Worm (Caenorhabditis elegans): ENCODE data around the gene B0034.4.
"Not testable (repeated sequence)": the region's sequence is repeated elsewhere in the genome, so short reads cannot be mapped to it uniquely, and the experiment has no call there.

The B0034.4 gene

ce11 chrII:5969303-5969702 is at the start of gene B0034.4:
TSS of gene B0034.4 (minus strand) at chrII:5969531.
- no peak for TF ChIP-seq ets-7 (tag; optimal IDR thresholded peaks at IDR 0.05)
- no peak for TF ChIP-seq tbx-37 (GFP tag; conservative IDR thresholded peaks at IDR 0.05)
- TF ChIP-seq flt-1 (GFP tag; IDR thresholded peaks at IDR 0.05) = no peak
- no peak for TF ChIP-seq F13C5.2 (tag; optimal IDR thresholded peaks at IDR 0.05)
- TF ChIP-seq ceh-13 (GFP tag; optimal IDR thresholded peaks at IDR 0.05) = no peak
- TF ChIP-seq B0310.2 (tag; optimal IDR thresholded peaks at IDR 0.05) = no peak
- TF ChIP-seq ama-1 (optimal IDR thresholded peaks at IDR 0.05) = no peak
- TF ChIP-seq tra-4 (tag; optimal IDR thresholded peaks at IDR 0.05) = no peak
- TF ChIP-seq hmbx-1 (tag; optimal IDR thresholded peaks at IDR 0.05) = no peak
- TF ChIP-seq aly-1 (tag; optimal IDR thresholded peaks at IDR 0.05) = no peak
- TF ChIP-seq pes-1 (GFP tag; IDR thresholded peaks at IDR 0.05) = no peak
- no peak for TF ChIP-seq hnd-1 (tag; optimal IDR thresholded peaks at IDR 0.05)
- no peak for TF ChIP-seq tbx-11 (GFP tag; IDR thresholded peaks at IDR 0.05)
- TF ChIP-seq sea-1 (GFP tag; conservative IDR thresholded peaks at IDR 0.05) = no peak
- TF ChIP-seq hmg-4 (GFP tag; optimal IDR thresholded peaks at IDR 0.05) = no peak
- no peak for TF ChIP-seq scrt-1 (GFP tag; IDR thresholded peaks at IDR 0.05)
- no peak for TF ChIP-seq ceh-36 (tag; optimal IDR thresholded peaks at IDR 0.05)

- TF ChIP-seq tra-4 (tag; optimal IDR thresholded peaks at IDR 0.05) (no peak), tbx-37 (GFP tag; conservative IDR thresholded peaks at IDR 0.05) (no peak), ets-7 (tag; optimal IDR thresholded peaks at IDR 0.05) (no peak), hmbx-1 (tag; optimal IDR thresholded peaks at IDR 0.05) (no peak), sea-1 (GFP tag; conservative IDR thresholded peaks at IDR 0.05) (no peak)
These were observed 47.1 kb upstream of the B0034.4 start, which contains the start of gene ZK84.5 for ce11 chrII:6016410-6016809. TSS of gene ZK84.5 (minus strand) at chrII:6016510.

ce11 chrII:6014057-6014456 is 44.7 kb upstream of the B0034.4 start, which contains the start of gene ZK84.2:
TSS of gene ZK84.2 (plus strand) at chrII:6014357.
- not testable (repeated sequence) for TF ChIP-seq flt-1 (GFP tag; IDR thresholded peaks at IDR 0.05); ceh-36 (tag; optimal IDR thresholded peaks at IDR 0.05); hmbx-1 (tag; optimal IDR thresholded peaks at IDR 0.05)

ce11 chrII:6010544-6010943 is 41.2 kb upstream of the B0034.4 start, which contains the start of gene ins-20:
TSS of gene ins-20 (plus strand) at chrII:6010844.
- no peak for TF ChIP-seq pes-1 (GFP tag; IDR thresholded peaks at IDR 0.05)
- no peak for TF ChIP-seq ceh-36 (tag; optimal IDR thresholded peaks at IDR 0.05)
- no peak for TF ChIP-seq flt-1 (GFP tag; IDR thresholded peaks at IDR 0.05)
- TF ChIP-seq ama-1 (optimal IDR thresholded peaks at IDR 0.05) = no peak
- no peak for TF ChIP-seq sea-1 (GFP tag; conservative IDR thresholded peaks at IDR 0.05)

- not testable (repeated sequence) for TF ChIP-seq hmg-4 (GFP tag; optimal IDR thresholded peaks at IDR 0.05); F13C5.2 (tag; optimal IDR thresholded peaks at IDR 0.05); tbx-37 (GFP tag; conservative IDR thresholded peaks at IDR 0.05)
These were observed 39.6 kb upstream of the B0034.4 start, which contains the start of gene ZK84.4 for ce11 chrII:6008887-6009286. TSS of gene ZK84.4 (minus strand) at chrII:6008987.

ce11 chrII:6001004-6001403 is 31.7 kb upstream of the B0034.4 start:
- TF ChIP-seq tra-4 (tag; optimal IDR thresholded peaks at IDR 0.05) (no peak), ama-1 (optimal IDR thresholded peaks at IDR 0.05) (no peak), ceh-36 (tag; optimal IDR thresholded peaks at IDR 0.05) (no peak), scrt-1 (GFP tag; IDR thresholded peaks at IDR 0.05) (no peak), B0310.2 (tag; optimal IDR thresholded peaks at IDR 0.05) (no peak), F13C5.2 (tag; optimal IDR thresholded peaks at IDR 0.05) (no peak), tbx-37 (GFP tag; conservative IDR thresholded peaks at IDR 0.05) (no peak), sea-1 (GFP tag; conservative IDR thresholded peaks at IDR 0.05) (no peak), hmbx-1 (tag; optimal IDR thresholded peaks at IDR 0.05) (no peak), pes-1 (GFP tag; IDR thresholded peaks at IDR 0.05) (no peak), flt-1 (GFP tag; IDR thresholded peaks at IDR 0.05) (no peak), hnd-1 (tag; optimal IDR thresholded peaks at IDR 0.05) (no peak), tbx-11 (GFP tag; IDR thresholded peaks at IDR 0.05) (no peak), hmg-4 (GFP tag; optimal IDR thresholded peaks at IDR 0.05) (no peak), ceh-13 (GFP tag; optimal IDR thresholded peaks at IDR 0.05) (no peak), aly-1 (tag; optimal IDR thresholded peaks at IDR 0.05) (no peak)

ce11 chrII:6000136-6000535 is 30.8 kb upstream of the B0034.4 start, which contains the start of gene ins-6:
TSS of gene ins-6 (plus strand) at chrII:6000436.
- TF ChIP-seq hmg-4 (GFP tag; optimal IDR thresholded peaks at IDR 0.05) (no peak), ceh-13 (GFP tag; optimal IDR thresholded peaks at IDR 0.05) (no peak), sea-1 (GFP tag; conservative IDR thresholded peaks at IDR 0.05) (no peak), ceh-36 (tag; optimal IDR thresholded peaks at IDR 0.05) (no peak), hnd-1 (tag; optimal IDR thresholded peaks at IDR 0.05) (no peak), F13C5.2 (tag; optimal IDR thresholded peaks at IDR 0.05) (no peak), B0310.2 (tag; optimal IDR thresholded peaks at IDR 0.05) (no peak)

ce11 chrII:5997257-5997656 is 27.9 kb upstream of the B0034.4 start, which contains the start of gene ins-5:
TSS of gene ins-5 (plus strand) at chrII:5997557.
- TF ChIP-seq hmbx-1 (tag; optimal IDR thresholded peaks at IDR 0.05) = no peak
- TF ChIP-seq ceh-36 (tag; optimal IDR thresholded peaks at IDR 0.05) = no peak
- TF ChIP-seq B0310.2 (tag; optimal IDR thresholded peaks at IDR 0.05) = no peak
- TF ChIP-seq tbx-11 (GFP tag; IDR thresholded peaks at IDR 0.05) = no peak
- TF ChIP-seq F13C5.2 (tag; optimal IDR thresholded peaks at IDR 0.05) = no peak
- TF ChIP-seq aly-1 (tag; optimal IDR thresholded peaks at IDR 0.05) = no peak
- TF ChIP-seq scrt-1 (GFP tag; IDR thresholded peaks at IDR 0.05) = no peak
- no peak for TF ChIP-seq pes-1 (GFP tag; IDR thresholded peaks at IDR 0.05)
- TF ChIP-seq hnd-1 (tag; optimal IDR thresholded peaks at IDR 0.05) = no peak
- TF ChIP-seq tra-4 (tag; optimal IDR thresholded peaks at IDR 0.05) = no peak
- no peak for TF ChIP-seq tbx-37 (GFP tag; conservative IDR thresholded peaks at IDR 0.05)
- no peak for TF ChIP-seq ama-1 (optimal IDR thresholded peaks at IDR 0.05)
- no peak for TF ChIP-seq flt-1 (GFP tag; IDR thresholded peaks at IDR 0.05)
- TF ChIP-seq ets-7 (tag; optimal IDR thresholded peaks at IDR 0.05) = no peak
- no peak for TF ChIP-seq hmg-4 (GFP tag; optimal IDR thresholded peaks at IDR 0.05)
- TF ChIP-seq ceh-13 (GFP tag; optimal IDR thresholded peaks at IDR 0.05) = no peak
- TF ChIP-seq sea-1 (GFP tag; conservative IDR thresholded peaks at IDR 0.05) = no peak
